Fruit fly (Drosophila melanogaster) whole organism, wandering third instar larva: ENCODE results near the gene Kap-alpha1.

Experiments
- Abd-B ChIP-seq: fragments of >200 bp; optimal IDR thresholded peaks from 2 replicates; lab custom pipeline; 2017; ENCODE audit warnings: missing biosample characterization, missing genetic modification characterization
- CG32264 ChIP-seq: fragments of 200-800 bp; sonication (Bioruptor generic); optimal IDR thresholded peaks from 2 replicates; lab custom pipeline; 2016; ENCODE audit warnings: missing biosample characterization, missing genetic modification characterization
- CG9705 ChIP-seq: fragments of 200-800 bp; sonication (Bioruptor generic); optimal IDR thresholded peaks from 2 replicates; lab custom pipeline; 2018; ENCODE audit warnings: missing biosample characterization, mild to moderate bottlenecking, missing genetic modification characterization
- CrebA ChIP-seq: fragments of 200-800 bp; sonication (Bioruptor generic); optimal IDR thresholded peaks from 2 replicates; lab custom pipeline; 2016; ENCODE audit warnings: missing biosample characterization, mild to moderate bottlenecking, missing genetic modification characterization, borderline replicate concordance
- Dfd ChIP-seq: fragments of >200 bp; optimal IDR thresholded peaks from 2 replicates; lab custom pipeline; 2017; ENCODE audit warnings: missing biosample characterization, missing genetic modification characterization
- Dif ChIP-seq: fragments of 200-275, 200-300 bp; sonication (Bioruptor generic); optimal IDR thresholded peaks from 2 replicates; lab custom pipeline; 2018; ENCODE audit warnings: missing biosample characterization, missing genetic modification characterization; ENCODE audit not compliant: partially characterized antibody
- GATAd ChIP-seq: sonication (Bioruptor generic); optimal IDR thresholded peaks from 2 replicates; lab custom pipeline; 2016; ENCODE audit warnings: missing biosample characterization, missing genetic modification characterization
- HLH106 ChIP-seq: fragments of 200-800 bp; optimal IDR thresholded peaks from 3 replicates; lab custom pipeline; 2019; ENCODE audit warnings: missing biosample characterization, mild to moderate bottlenecking, missing genetic modification characterization, moderate library complexity
- Hnf4 ChIP-seq: fragments of 200-800 bp; sonication (Bioruptor generic); optimal IDR thresholded peaks from 2 replicates; lab custom pipeline; 2016; ENCODE audit warnings: missing biosample characterization, mild to moderate bottlenecking, missing genetic modification characterization
- Hr78 ChIP-seq: fragments of >200 bp; optimal IDR thresholded peaks from 2 replicates; lab custom pipeline; 2017; ENCODE audit warnings: missing biosample characterization, missing genetic modification characterization
- Hr83 ChIP-seq: fragments of 200-300 bp; sonication (Bioruptor generic); optimal IDR thresholded peaks from 2 replicates; lab custom pipeline; 2016; ENCODE audit warnings: missing biosample characterization, mild to moderate bottlenecking, missing genetic modification characterization, moderate library complexity; ENCODE audit not compliant: poor library complexity, severe bottlenecking
- Jra ChIP-seq: sonication (Bioruptor generic); optimal IDR thresholded peaks from 2 replicates; lab custom pipeline; 2016; ENCODE audit warnings: missing biosample characterization, missing genetic modification characterization
- Mio ChIP-seq: sonication (Bioruptor generic); optimal IDR thresholded peaks from 2 replicates; lab custom pipeline; 2016; ENCODE audit warnings: missing biosample characterization, missing genetic modification characterization
- Myc ChIP-seq: fragments of >200 bp; optimal IDR thresholded peaks from 2 replicates; lab custom pipeline; 2017
- N ChIP-seq: fragments of >200 bp; optimal IDR thresholded peaks from 2 replicates; lab custom pipeline; 2018; ENCODE audit warnings: missing biosample characterization, missing external identifiers, missing genetic modification characterization
- OdsH ChIP-seq: fragments of 200-800 bp; sonication (Bioruptor generic); optimal IDR thresholded peaks from 2 replicates; lab custom pipeline; 2016; ENCODE audit warnings: missing biosample characterization, mild to moderate bottlenecking, missing genetic modification characterization
- Rel ChIP-seq, 2 experiments: fragments of 200-800 bp; sonication (Bioruptor generic) in 1 of 2; optimal IDR thresholded peaks; 2 replicates in 1 of 2; 3 replicates in 1 of 2; lab custom pipeline; 2016 to 2019; ENCODE audit warnings: mild to moderate bottlenecking in 2 of 2, missing biosample characterization in 2 of 2, missing genetic modification characterization in 2 of 2, moderate library complexity in 1 of 2
- Sp1 ChIP-seq: fragments of 200-800 bp; sonication (Bioruptor generic); optimal IDR thresholded peaks from 3 replicates; lab custom pipeline; 2019; ENCODE audit warnings: missing biosample characterization, mild to moderate bottlenecking, missing genetic modification characterization, moderate library complexity
- br ChIP-seq: fragments of 200-800 bp; sonication (Bioruptor generic); optimal IDR thresholded peaks from 2 replicates; lab custom pipeline; 2016; ENCODE audit warnings: missing biosample characterization, missing genetic modification characterization
- brk ChIP-seq: fragments of 200-800 bp; sonication (Bioruptor generic); optimal IDR thresholded peaks from 2 replicates; lab custom pipeline; 2016; ENCODE audit warnings: missing biosample characterization, mild to moderate bottlenecking, missing genetic modification characterization
- dl ChIP-seq, 2 experiments: fragments of 175-275, 200-275 bp in 1 of 2; fragments of 200-275 bp in 1 of 2; sonication (Bioruptor generic); optimal IDR thresholded peaks; lab custom pipeline; 2018; ENCODE audit warnings: mild to moderate bottlenecking in 2 of 2, missing biosample characterization in 2 of 2, missing genetic modification characterization in 2 of 2, moderate library complexity in 2 of 2; ENCODE audit not compliant: partially characterized antibody in 2 of 2, insufficient read depth in 1 of 2
- dmrt93B ChIP-seq: fragments of 200-800 bp; sonication (Bioruptor generic); optimal IDR thresholded peaks from 2 replicates; lab custom pipeline; 2018; ENCODE audit warnings: missing biosample characterization, mild to moderate bottlenecking, missing genetic modification characterization
- dsf ChIP-seq: sonication (Bioruptor generic); optimal IDR thresholded peaks from 2 replicates; lab custom pipeline; 2016; ENCODE audit warnings: missing biosample characterization, missing genetic modification characterization, borderline replicate concordance
- foxo ChIP-seq, 2 experiments: fragments of 200-800 bp; sonication (Bioruptor generic); optimal IDR thresholded peaks; 2 replicates in 1 of 2; 3 replicates in 1 of 2; lab custom pipeline; 2016 to 2017; ENCODE audit warnings: missing biosample characterization in 2 of 2, missing genetic modification characterization in 2 of 2
- fru ChIP-seq: fragments of 200-800 bp; sonication (Bioruptor generic); optimal IDR thresholded peaks from 3 replicates; lab custom pipeline; 2016; ENCODE audit warnings: missing biosample characterization, mild to moderate bottlenecking, missing genetic modification characterization
- h ChIP-seq: fragments of 200-800 bp; sonication (Bioruptor generic); optimal IDR thresholded peaks from 3 replicates; lab custom pipeline; 2016; ENCODE audit warnings: missing biosample characterization, mild to moderate bottlenecking, missing genetic modification characterization
- lola ChIP-seq: fragments of >200 bp; optimal IDR thresholded peaks from 2 replicates; lab custom pipeline; 2017; ENCODE audit warnings: missing biosample characterization, missing genetic modification characterization
- pan ChIP-seq: fragments of >200 bp; optimal IDR thresholded peaks from 2 replicates; lab custom pipeline; 2017
- psq ChIP-seq: fragments of 200-800 bp; sonication (Bioruptor generic); optimal IDR thresholded peaks from 3 replicates; lab custom pipeline; 2017; ENCODE audit warnings: missing biosample characterization, mild to moderate bottlenecking, missing genetic modification characterization, moderate library complexity
- rgr ChIP-seq: fragments of 200-800 bp; sonication (Bioruptor generic); optimal IDR thresholded peaks from 3 replicates; lab custom pipeline; 2016; ENCODE audit warnings: missing biosample characterization, mild to moderate bottlenecking, missing genetic modification characterization
- sage ChIP-seq: fragments of 200-800 bp; sonication (Bioruptor generic); optimal IDR thresholded peaks from 2 replicates; lab custom pipeline; 2016; ENCODE audit warnings: missing biosample characterization, mild to moderate bottlenecking, missing genetic modification characterization
- sv ChIP-seq: fragments of 200-800 bp; sonication (Bioruptor generic); optimal IDR thresholded peaks from 3 replicates; lab custom pipeline; 2016; ENCODE audit warnings: missing biosample characterization, missing genetic modification characterization
- tai ChIP-seq: sonication (Bioruptor generic); optimal IDR thresholded peaks from 2 replicates; lab custom pipeline; 2016; ENCODE audit warnings: missing biosample characterization, missing genetic modification characterization
- usp ChIP-seq: fragments of >200 bp; optimal IDR thresholded peaks from 2 replicates; lab custom pipeline; 2017; ENCODE audit warnings: missing biosample characterization, missing genetic modification characterization
- woc ChIP-seq: sonication (Bioruptor generic); optimal IDR thresholded peaks from 2 replicates; lab custom pipeline; 2016; ENCODE audit warnings: missing biosample characterization, mild to moderate bottlenecking, missing genetic modification characterization

Kap-alpha1 gene

DNA sequence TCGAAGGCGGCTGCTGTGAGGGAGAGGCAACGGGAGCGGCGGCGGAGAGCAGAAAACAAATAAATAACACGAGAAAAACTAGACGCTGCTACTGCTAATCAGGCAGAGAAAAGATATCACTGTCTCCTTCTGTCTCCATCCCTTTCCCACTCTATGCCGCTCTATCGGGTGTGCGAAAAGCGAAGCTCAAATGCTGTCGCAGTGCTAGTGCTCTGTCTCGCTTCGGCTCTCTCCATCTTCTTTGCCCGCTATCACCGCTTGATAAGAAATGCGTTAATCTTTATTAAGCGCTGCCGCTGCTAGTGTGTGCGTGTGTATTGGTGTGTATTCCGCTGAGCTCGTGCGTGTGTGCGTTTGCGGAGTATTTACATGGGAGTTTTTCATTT lies 15.4 kb upstream of the Kap-alpha1 start:
- TF ChIP-seq Dfd: no peak
- peak; percentile 1 for TF ChIP-seq Dif (GFP tag; lab: Kevin White, UChicago)
- TF ChIP-seq N (GFP tag; lab: Kevin White, UChicago): peak; percentile 15

dm6 chr3L:19792717-19793437 lies 14.2 kb upstream of the Kap-alpha1 start:
- no peak for TF ChIP-seq Sp1
- no peak for TF ChIP-seq OdsH (GFP tag; lab: Kevin White, UChicago)
- no peak for TF ChIP-seq CG32264 (GFP tag; lab: Kevin White, UChicago)
- no peak for TF ChIP-seq sv (GFP tag; lab: Kevin White, UChicago)
- no peak for TF ChIP-seq CrebA (GFP tag; lab: Kevin White, UChicago)
- no peak for TF ChIP-seq fru (GFP tag; lab: Kevin White, UChicago)
- no peak for TF ChIP-seq foxo (GFP tag; optimal IDR thresholded peaks at IDR 0.05; lab: Kevin White, UChicago)
- TF ChIP-seq h (GFP tag; lab: Kevin White, UChicago): no peak
- TF ChIP-seq HLH106 (tag; lab: Kevin White, UChicago): no peak
- TF ChIP-seq Hr78 (GFP tag; lab: Kevin White, UChicago): no peak
- no peak for TF ChIP-seq sage (GFP tag; lab: Kevin White, UChicago)
- TF ChIP-seq Hnf4 (GFP tag; lab: Kevin White, UChicago): no peak

- TF ChIP-seq rgr (GFP tag; lab: Kevin White, UChicago): peak; percentile 20
- peak; percentile 38 for TF ChIP-seq Rel (GFP tag; optimal IDR thresholded peaks at IDR 0.05; lab: Kevin White, UChicago)
- TF ChIP-seq Rel (tag; optimal IDR thresholded peaks at IDR 0.05; lab: Kevin White, UChicago): peak; percentile 47
- peak; percentile 85 for TF ChIP-seq sage (GFP tag; lab: Kevin White, UChicago)
- peak; percentile 52 for TF ChIP-seq Dif (GFP tag; lab: Kevin White, UChicago)
- TF ChIP-seq HLH106 (tag; lab: Kevin White, UChicago): peak; percentile 37
- TF ChIP-seq Mio (GFP tag; lab: Kevin White, UChicago): no peak
- TF ChIP-seq Hr83 (GFP tag; lab: Kevin White, UChicago): peak; percentile 38
- peak; percentile 83 for TF ChIP-seq brk
- no peak for TF ChIP-seq Hr78 (GFP tag; lab: Kevin White, UChicago)
- no peak for TF ChIP-seq lola (GFP tag; lab: Kevin White, UChicago)
- TF ChIP-seq fru (GFP tag; lab: Kevin White, UChicago): peak; percentile 14
Observed at dm6 chr3L:19793438-19793998, 13.5 kb upstream of the Kap-alpha1 start, which contains the start of the genes CG42637, Gyc76C and SREBP. Gene CG42637 (minus strand): TSS chr3L:19793569. Gene Gyc76C (minus strand): TSS chr3L:19793569. Gene SREBP (plus strand): TSS chr3L:19793935.

- TF ChIP-seq pan (lab: Kevin White, UChicago) (no peak), rgr (GFP tag; lab: Kevin White, UChicago) (peak; percentile 82), Mio (GFP tag; lab: Kevin White, UChicago) (no peak), sage (GFP tag; lab: Kevin White, UChicago) (peak; percentile 66), Hr78 (GFP tag; lab: Kevin White, UChicago) (no peak), Dif (GFP tag; lab: Kevin White, UChicago) (peak; percentile 15), dmrt93B (no peak), tai (GFP tag; lab: Kevin White, UChicago) (no peak), Hr83 (GFP tag; lab: Kevin White, UChicago) (peak; percentile 84), GATAd (GFP tag; lab: Kevin White, UChicago) (no peak), CG9705 (GFP tag; lab: Kevin White, UChicago) (peak; percentile 71), br (GFP tag; lab: Kevin White, UChicago) (no peak), HLH106 (tag; lab: Kevin White, UChicago) (peak; percentile 95), usp (GFP tag; lab: Kevin White, UChicago) (no peak), CG32264 (GFP tag; lab: Kevin White, UChicago) (peak; percentile 80), sv (GFP tag; lab: Kevin White, UChicago) (peak; percentile 83), Abd-B (GFP tag; lab: Kevin White, UChicago) (no peak), N (GFP tag; lab: Kevin White, UChicago) (peak; percentile 55), fru (GFP tag; lab: Kevin White, UChicago) (peak; percentile 81), h (GFP tag; lab: Kevin White, UChicago) (peak; percentile 86), CrebA (GFP tag; lab: Kevin White, UChicago) (no peak), Sp1 (peak; percentile 89), dsf (GFP tag; lab: Kevin White, UChicago) (peak; percentile 33), woc (GFP tag; lab: Kevin White, UChicago) (peak; percentile 89), OdsH (GFP tag; lab: Kevin White, UChicago) (peak; percentile 90), brk (no peak), Myc (lab: Kevin White, UChicago) (no peak), dl (GFP tag; optimal IDR thresholded peaks at IDR 0.05; lab: Kevin White, UChicago; ENCODE audit: insufficient read depth in 1 of 2, partially characterized antibody in 2 of 2) (no peak), psq (GFP tag; lab: Kevin White, UChicago) (peak; percentile 78), Jra (GFP tag; lab: Kevin White, UChicago) (peak; percentile 72), Dfd (no peak), Rel (GFP tag; optimal IDR thresholded peaks at IDR 0.05; lab: Kevin White, UChicago) (peak; percentile 51), Rel (tag; optimal IDR thresholded peaks at IDR 0.05; lab: Kevin White, UChicago) (peak; percentile 35), foxo (GFP tag; optimal IDR thresholded peaks at IDR 0.05; lab: Kevin White, UChicago) (peak; percentile 21 to 91), lola (GFP tag; lab: Kevin White, UChicago) (no peak)
Observed at dm6 chr3L:19794203-19794802, 12.7 kb upstream of the Kap-alpha1 start.
